In the genomic region with DNA sequence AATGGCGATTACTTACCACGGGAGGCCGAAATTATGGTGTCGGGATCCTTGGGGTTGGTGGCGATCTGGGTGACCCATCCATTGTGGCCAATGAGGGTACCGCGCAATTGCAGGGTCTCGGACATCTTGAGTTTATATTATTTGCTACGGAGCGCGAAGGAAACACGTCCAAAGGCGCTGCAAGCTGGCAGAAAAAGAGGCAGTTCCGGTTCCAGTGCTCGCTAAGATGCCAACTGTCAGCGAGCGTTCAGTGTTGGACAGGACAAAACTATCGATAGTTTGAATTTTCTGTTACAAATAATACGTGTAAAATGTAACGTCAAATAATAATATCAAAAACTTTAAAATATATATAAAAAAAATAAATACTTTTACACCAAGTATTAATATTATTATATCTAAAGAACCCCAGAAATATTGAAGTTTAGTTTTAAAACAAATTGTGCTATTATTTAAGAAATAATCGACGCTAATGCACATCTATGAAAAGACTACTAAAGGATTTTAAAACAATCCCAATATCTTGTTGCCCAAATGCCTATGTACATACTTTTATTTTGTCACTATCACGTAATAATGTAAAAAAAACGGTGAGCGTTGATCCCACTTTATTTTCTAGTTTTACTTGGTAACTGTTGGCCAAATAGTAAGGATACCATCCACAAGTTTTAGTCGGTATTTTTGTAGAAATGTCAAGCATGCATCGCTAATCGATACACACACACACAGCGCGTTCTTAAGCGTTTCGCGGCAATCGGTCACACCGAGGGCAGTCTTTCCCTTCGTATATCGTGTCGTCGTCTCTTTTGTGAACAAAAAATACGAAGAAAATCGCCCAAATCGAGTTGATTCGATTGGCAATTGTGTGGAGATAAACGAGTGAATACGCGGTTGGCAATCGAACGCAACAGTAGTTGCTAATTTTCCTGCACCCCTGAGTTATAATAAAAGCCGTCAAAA, we compare ENCODE assay signal across 1 fruit fly cellular context.
A peak's percentile ranks its signal among the peaks of the same experiment; 100 is the strongest.
TF ChIP-seq lines count a peak whose summit lies in the region.

A gene (minus strand): TSS at position 271 of the 960 bp plus-strand sequence.
A gene (plus strand): TSS at position 606 of the 960 bp plus-strand sequence.

TF ChIP-seq in whole organism, embryonic, 481 proteins besides CTCF, POLR2A, EP300 and RAD21 (continued from another document and continues in another):
- TF ChIP-seq CG7839 (tag; optimal IDR thresholded peaks at IDR 0.05; lab: Kevin White, UChicago) (peak; percentile 82), al (GFP tag; IDR thresholded peaks at IDR 0.05; lab: Robert Waterston, UW) (peak; percentile 55; the same call in 1 of the 2 replicates), CG42726 (GFP tag; IDR thresholded peaks at IDR 0.05; lab: Robert Waterston, UW; ENCODE audit: partially characterized antibody) (peak; percentile 75), gce (GFP tag; IDR thresholded peaks at IDR 0.05; lab: Robert Waterston, UW) (peak; percentile 88; the same call in 2 of the 3 replicates), CG33213 (GFP tag; optimal IDR thresholded peaks at IDR 0.05; lab: Kevin White, UChicago) (peak; percentile 81), BtbVII (GFP tag; optimal IDR thresholded peaks at IDR 0.05; lab: Kevin White, UChicago) (peak; percentile 91), run (tag; optimal IDR thresholded peaks at IDR 0.05; lab: Kevin White, UChicago) (peak; percentile 57), org-1 (GFP tag; optimal IDR thresholded peaks at IDR 0.05; lab: Kevin White, UChicago) (peak; percentile 73), CG2116 (GFP tag; optimal IDR thresholded peaks at IDR 0.05; lab: Kevin White, UChicago) (peak; percentile 51), nau (GFP tag; optimal IDR thresholded peaks at IDR 0.05; lab: Kevin White, UChicago) (peak; percentile 88), hkb (optimal IDR thresholded peaks at IDR 0.05; lab: Kevin White, UChicago) (peak; percentile 37), hkb (GFP tag; IDR thresholded peaks at IDR 0.05; lab: Robert Waterston, UW) (peak; percentile 83), slou (GFP tag; optimal IDR thresholded peaks at IDR 0.05; lab: Kevin White, UChicago) (peak; percentile 81), crc (GFP tag; optimal IDR thresholded peaks at IDR 0.05; lab: Kevin White, UChicago) (peak; percentile 66), dm (GFP tag; optimal IDR thresholded peaks at IDR 0.05; lab: Kevin White, UChicago) (peak; percentile 92), Doc2 (GFP tag; IDR thresholded peaks at IDR 0.05; lab: Robert Waterston, UW) (no peak), Ravus (GFP tag; IDR thresholded peaks at IDR 0.05; lab: Robert Waterston, UW) (peak; percentile 38), pnt (GFP tag; optimal IDR thresholded peaks at IDR 0.05; lab: Kevin White, UChicago) (no peak), Fer3 (tag; optimal IDR thresholded peaks at IDR 0.05; lab: Kevin White, UChicago) (peak; percentile 89), Atf3 (GFP tag; optimal IDR thresholded peaks at IDR 0.05; lab: Kevin White, UChicago) (peak; percentile 43), CG10147 (GFP tag; optimal IDR thresholded peaks at IDR 0.05; lab: Kevin White, UChicago) (peak; percentile 60), CG1603 (tag; optimal IDR thresholded peaks at IDR 0.05; lab: Kevin White, UChicago) (peak; percentile 83), CG10321 (GFP tag; IDR thresholded peaks at IDR 0.05; lab: Robert Waterston, UW) (peak; percentile 67), CG6765 (GFP tag; optimal IDR thresholded peaks at IDR 0.05; lab: Kevin White, UChicago) (peak; percentile 94), D (optimal IDR thresholded peaks at IDR 0.05; lab: Kevin White, UChicago) (no peak), D (GFP tag; optimal IDR thresholded peaks at IDR 0.05; lab: Kevin White, UChicago) (peak; percentile 74), Poxn (GFP tag; IDR thresholded peaks at IDR 0.05; lab: Robert Waterston, UW) (0 out of 2 replicates have a peak, but pooled peaks have one; percentile 16), CG16779 (GFP tag; IDR thresholded peaks at IDR 0.05; lab: Robert Waterston, UW) (peak; percentile 78), CHES-1-like (GFP tag; optimal IDR thresholded peaks at IDR 0.05; lab: Kevin White, UChicago) (peak; percentile 64), pfk (GFP tag; optimal IDR thresholded peaks at IDR 0.05; lab: Kevin White, UChicago) (peak; percentile 80), Mad (GFP tag; optimal IDR thresholded peaks at IDR 0.05; lab: Kevin White, UChicago) (peak; percentile 76), HLHmδ (GFP tag; optimal IDR thresholded peaks at IDR 0.05; lab: Kevin White, UChicago) (peak; percentile 98), CG30431 (GFP tag; optimal IDR thresholded peaks at IDR 0.05; lab: Kevin White, UChicago) (peak; percentile 71), Hr3 (GFP tag; optimal IDR thresholded peaks at IDR 0.05; lab: Kevin White, UChicago) (peak; percentile 58), bab2 (GFP tag; optimal IDR thresholded peaks at IDR 0.05; lab: Kevin White, UChicago) (peak; percentile 40), gcm2 (GFP tag; optimal IDR thresholded peaks at IDR 0.05; lab: Kevin White, UChicago) (peak; percentile 55), CG11085 (GFP tag; IDR thresholded peaks at IDR 0.05; lab: Robert Waterston, UW) (peak; percentile 74), CG14710 (tag; optimal IDR thresholded peaks at IDR 0.05; lab: Kevin White, UChicago) (peak; percentile 60), fd96Cb (tag; optimal IDR thresholded peaks at IDR 0.05; lab: Kevin White, UChicago) (peak; percentile 34), CrebB (tag; optimal IDR thresholded peaks at IDR 0.05; lab: Kevin White, UChicago) (peak; percentile 88), lola (GFP tag; optimal IDR thresholded peaks at IDR 0.05; lab: Kevin White, UChicago) (peak in 1 of 3 experiments; percentile 21), CG17361 (GFP tag; IDR thresholded peaks at IDR 0.05; lab: Robert Waterston, UW) (peak; percentile 63; the same call in 2 of the 3 replicates), zen (tag; optimal IDR thresholded peaks at IDR 0.05; lab: Kevin White, UChicago) (peak; percentile 29), Six4 (GFP tag; optimal IDR thresholded peaks at IDR 0.05; lab: Kevin White, UChicago) (peak; percentile 63), lab (GFP tag; optimal IDR thresholded peaks at IDR 0.05; lab: Kevin White, UChicago) (peak; percentile 96), CG4282 (GFP tag; optimal IDR thresholded peaks at IDR 0.05; lab: Kevin White, UChicago) (no peak), Mes4 (GFP tag; optimal IDR thresholded peaks at IDR 0.05; lab: Kevin White, UChicago) (peak; percentile 94), ato (GFP tag; IDR thresholded peaks at IDR 0.05; lab: Robert Waterston, UW; ENCODE audit: partially characterized antibody) (peak; percentile 35; the same call in 1 of the 2 replicates), CG11560 (tag; IDR thresholded peaks at IDR 0.05; lab: Robert Waterston, UW) (no peak; the same call in 1 of the 3 replicates), CG31441 (GFP tag; IDR thresholded peaks at IDR 0.05; lab: Robert Waterston, UW) (peak; percentile 72), nmo (GFP tag; optimal IDR thresholded peaks at IDR 0.05; lab: Kevin White, UChicago) (peak; percentile 56), CG14667 (GFP tag; IDR thresholded peaks at IDR 0.05; lab: Robert Waterston, UW) (peak; percentile 33; the same call in 1 of the 2 replicates), HLH3B (GFP tag; IDR thresholded peaks at IDR 0.05; lab: Robert Waterston, UW) (peak; percentile 84), lov (optimal IDR thresholded peaks at IDR 0.05; lab: Kevin White, UChicago) (no peak), lov (GFP tag; IDR thresholded peaks at IDR 0.05; lab: Robert Waterston, UW) (peak; percentile 92), sens-2 (GFP tag; IDR thresholded peaks at IDR 0.05; lab: Robert Waterston, UW) (peak; percentile 81), Mrtf (GFP tag; IDR thresholded peaks at IDR 0.05; lab: Robert Waterston, UW) (peak; percentile 16; the same call in 1 of the 3 replicates), NC2α (GFP tag; optimal IDR thresholded peaks at IDR 0.05; lab: Kevin White, UChicago) (peak; percentile 63), CG18476 (GFP tag; optimal IDR thresholded peaks at IDR 0.05; lab: Kevin White, UChicago) (peak; percentile 44), CG4730 (GFP tag; IDR thresholded peaks at IDR 0.05; lab: Robert Waterston, UW) (peak; percentile 59), unpg (GFP tag; optimal IDR thresholded peaks at IDR 0.05; lab: Kevin White, UChicago) (peak; percentile 83), CG10654 (GFP tag; optimal IDR thresholded peaks at IDR 0.05; lab: Kevin White, UChicago) (peak; percentile 70), wek (GFP tag; optimal IDR thresholded peaks at IDR 0.05; lab: Kevin White, UChicago) (peak; percentile 85), ham (GFP tag; IDR thresholded peaks at IDR 0.05; lab: Robert Waterston, UW) (peak; percentile 29; the same call in 1 of the 2 replicates), CoRest (tag; optimal IDR thresholded peaks at IDR 0.05; lab: Kevin White, UChicago) (peak; percentile 63), D19B (GFP tag; optimal IDR thresholded peaks at IDR 0.05; lab: Kevin White, UChicago) (peak; percentile 66), CG12769 (tag; optimal IDR thresholded peaks at IDR 0.05; lab: Kevin White, UChicago) (peak; percentile 77), insv (GFP tag; optimal IDR thresholded peaks at IDR 0.05; lab: Kevin White, UChicago) (peak in 1 of 2 experiments; percentile 69), CG10565 (GFP tag; optimal IDR thresholded peaks at IDR 0.05; lab: Kevin White, UChicago) (no peak), jigr1 (GFP tag; IDR thresholded peaks at IDR 0.05; lab: Robert Waterston, UW) (no peak), CG8359 (GFP tag; optimal IDR thresholded peaks at IDR 0.05; lab: Kevin White, UChicago; ENCODE audit: borderline replicate concordance) (peak; percentile 74), Hr51 (GFP tag; optimal IDR thresholded peaks at IDR 0.05; lab: Kevin White, UChicago) (peak; percentile 67 to 76), CG6791 (GFP tag; IDR thresholded peaks at IDR 0.05; lab: Robert Waterston, UW; ENCODE audit: partially characterized antibody) (peak; percentile 71), CG6854 (GFP tag; optimal IDR thresholded peaks at IDR 0.05; lab: Kevin White, UChicago) (peak; percentile 90), CG9437 (GFP tag; optimal IDR thresholded peaks at IDR 0.05; lab: Kevin White, UChicago) (peak; percentile 92), repo (GFP tag; optimal IDR thresholded peaks at IDR 0.05; lab: Kevin White, UChicago) (peak; percentile 68), aop (GFP tag; IDR thresholded peaks at IDR 0.05; lab: Robert Waterston, UW) (0 out of 2 replicates have a peak, but pooled peaks have one; percentile 11), ATbp (GFP tag; optimal IDR thresholded peaks at IDR 0.05; lab: Kevin White, UChicago) (peak; percentile 85), Dad (GFP tag; optimal IDR thresholded peaks at IDR 0.05; lab: Kevin White, UChicago) (peak; percentile 71), Bdp1 (GFP tag; optimal IDR thresholded peaks at IDR 0.05; lab: Kevin White, UChicago) (peak; percentile 68), sna (GFP tag; IDR thresholded peaks at IDR 0.05; lab: Robert Waterston, UW; ENCODE audit: partially characterized antibody) (peak; percentile 32; the same call in 1 of the 2 replicates), gem (tag; optimal IDR thresholded peaks at IDR 0.05; lab: Kevin White, UChicago) (peak; percentile 68), shn (GFP tag; optimal IDR thresholded peaks at IDR 0.05; lab: Kevin White, UChicago) (peak; percentile 72), yki (optimal IDR thresholded peaks at IDR 0.05; lab: Kevin White, UChicago) (no peak), CG9876 (GFP tag; optimal IDR thresholded peaks at IDR 0.05; lab: Kevin White, UChicago) (peak; percentile 70), Lpt (GFP tag; optimal IDR thresholded peaks at IDR 0.05; lab: Kevin White, UChicago) (no peak), CG4707 (GFP tag; optimal IDR thresholded peaks at IDR 0.05; lab: Kevin White, UChicago) (peak; percentile 87), stwl (tag; optimal IDR thresholded peaks at IDR 0.05; lab: Kevin White, UChicago) (peak; percentile 57), Nf-YA (GFP tag; IDR thresholded peaks at IDR 0.05; lab: Robert Waterston, UW) (peak; percentile 85), eve (GFP tag; optimal IDR thresholded peaks at IDR 0.05; lab: Kevin White, UChicago) (no peak), CG31224 (GFP tag; IDR thresholded peaks at IDR 0.05; lab: Robert Waterston, UW) (peak; percentile 63), ftz-f1 (GFP tag; optimal IDR thresholded peaks at IDR 0.05; lab: Kevin White, UChicago) (no peak), CG4404 (GFP tag; IDR thresholded peaks at IDR 0.05; lab: Robert Waterston, UW) (no peak), Sry-δ (GFP tag; optimal IDR thresholded peaks at IDR 0.05; lab: Kevin White, UChicago) (peak; percentile 34), Vsx1 (GFP tag; optimal IDR thresholded peaks at IDR 0.05; lab: Kevin White, UChicago) (peak; percentile 83), CG8765 (GFP tag; IDR thresholded peaks at IDR 0.05; lab: Robert Waterston, UW) (no peak; the same call in 1 of the 2 replicates), CG18619 (GFP tag; optimal IDR thresholded peaks at IDR 0.05; lab: Kevin White, UChicago) (peak; percentile 89), CG7928 (GFP tag; optimal IDR thresholded peaks at IDR 0.05; lab: Kevin White, UChicago) (peak; percentile 54), chif (GFP tag; optimal IDR thresholded peaks at IDR 0.05; lab: Kevin White, UChicago) (peak; percentile 45 to 68), CG3065 (GFP tag; optimal IDR thresholded peaks at IDR 0.05; lab: Kevin White, UChicago) (peak; percentile 69), Rfx (GFP tag; IDR thresholded peaks at IDR 0.05; lab: Robert Waterston, UW) (peak; percentile 93), CG17912 (GFP tag; optimal IDR thresholded peaks at IDR 0.05; lab: Kevin White, UChicago) (peak; percentile 87), danr (GFP tag; IDR thresholded peaks at IDR 0.05; lab: Robert Waterston, UW) (peak; percentile 50; the same call in 1 of the 2 replicates), CG2129 (GFP tag; IDR thresholded peaks at IDR 0.05; lab: Robert Waterston, UW; ENCODE audit: partially characterized antibody) (no peak), CG11504 (tag; optimal IDR thresholded peaks at IDR 0.05; lab: Kevin White, UChicago) (peak; percentile 57), NC2β (GFP tag; optimal IDR thresholded peaks at IDR 0.05; lab: Kevin White, UChicago) (peak; percentile 96), CG14965 (GFP tag; optimal IDR thresholded peaks at IDR 0.05; lab: Kevin White, UChicago; ENCODE audit: borderline replicate concordance) (no peak), bigmax (GFP tag; optimal IDR thresholded peaks at IDR 0.05; lab: Kevin White, UChicago) (peak; percentile 64), ci (GFP tag; IDR thresholded peaks at IDR 0.05; lab: Robert Waterston, UW) (peak; percentile 97), CG15479 (GFP tag; optimal IDR thresholded peaks at IDR 0.05; lab: Kevin White, UChicago) (no peak), CG43689 (GFP tag; IDR thresholded peaks at IDR 0.05; lab: Robert Waterston, UW) (peak; percentile 63; the same call in 1 of the 2 replicates), amos (GFP tag; IDR thresholded peaks at IDR 0.05; lab: Robert Waterston, UW; ENCODE audit: partially characterized antibody) (peak; percentile 74), corto (GFP tag; optimal IDR thresholded peaks at IDR 0.05; lab: Kevin White, UChicago) (peak; percentile 37), maf-S (GFP tag; optimal IDR thresholded peaks at IDR 0.05; lab: Kevin White, UChicago) (peak; percentile 82)
